Fruit fly (Drosophila melanogaster): Measurements from ENCODE around the gene tal-1A.

Gene tal-1A

DNA sequence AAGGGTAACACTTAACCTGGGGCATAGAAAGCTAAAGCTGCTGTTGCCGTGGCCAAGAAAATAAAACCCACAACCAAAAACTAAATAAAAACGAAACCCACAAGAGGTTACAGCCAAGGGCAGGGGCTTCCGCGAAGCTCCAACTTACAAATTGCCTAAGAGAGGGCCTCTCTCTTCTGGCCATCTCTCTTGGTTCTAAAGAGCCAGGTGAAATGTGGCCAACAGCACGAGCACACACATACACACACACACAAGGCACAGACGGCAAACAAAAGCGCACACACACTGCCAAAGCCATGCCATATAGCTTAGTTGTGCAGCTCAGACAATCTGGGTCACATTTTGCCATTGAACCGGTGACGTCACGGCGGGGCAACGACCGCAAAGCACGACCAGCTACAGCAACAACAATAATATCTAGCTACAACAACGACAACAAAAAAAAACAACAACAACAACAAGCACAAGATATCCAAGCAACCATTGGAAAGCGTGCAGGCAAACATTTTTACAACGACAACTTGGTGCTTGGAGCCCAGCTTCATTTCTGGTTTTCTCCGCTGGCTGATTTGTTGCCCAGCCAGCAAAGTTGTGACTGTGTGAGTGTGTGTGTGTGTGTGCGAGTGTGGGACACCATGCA, 16.2 kb upstream of the tal-1A start:
- no peak for TF ChIP-seq CG17806 (tag; optimal IDR thresholded peaks at IDR 0.05)
- TF ChIP-seq EcR (GFP tag; optimal IDR thresholded peaks at IDR 0.05), result peak; percentile 97

DNA sequence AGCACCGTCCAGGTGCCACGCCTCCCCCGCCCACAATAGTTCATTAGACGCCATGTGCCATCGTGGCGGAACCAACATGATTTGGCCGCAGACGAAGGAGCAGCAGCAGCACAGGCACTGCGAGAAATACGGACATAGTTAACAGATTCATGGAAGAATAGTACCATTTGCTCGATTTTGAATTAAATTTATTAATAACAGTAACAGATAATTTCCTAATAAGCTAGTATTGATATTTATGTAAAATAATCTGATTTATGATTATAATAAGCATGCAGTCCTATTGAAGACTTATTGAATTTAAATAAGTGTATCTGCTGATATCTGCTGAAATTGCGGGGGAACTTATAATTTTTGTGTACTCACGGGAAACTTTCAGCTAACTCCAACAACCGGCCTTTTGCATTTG, 15.6 kb upstream of the tal-1A start:
- TF ChIP-seq CG4496 (GFP tag; IDR thresholded peaks at IDR 0.05) (peak; percentile 70; the same call in 2 of the 3 replicates), rn (GFP tag; IDR thresholded peaks at IDR 0.05) (0 out of 2 replicates have a peak, but pooled peaks have one; percentile 15), CG12605 (GFP tag; IDR thresholded peaks at IDR 0.05) (no peak), Ets98B (GFP tag; IDR thresholded peaks at IDR 0.05) (peak; percentile 49; the same call in 1 of the 2 replicates), CG13204 (GFP tag; optimal IDR thresholded peaks at IDR 0.05) (no peak), CG8301 (tag; optimal IDR thresholded peaks at IDR 0.05) (peak; percentile 85), CG9948 (tag; optimal IDR thresholded peaks at IDR 0.05) (no peak), CG32121 (GFP tag; IDR thresholded peaks at IDR 0.05) (peak; percentile 52), Pif1B (GFP tag; optimal IDR thresholded peaks at IDR 0.05) (peak; percentile 12), D1 (tag; optimal IDR thresholded peaks at IDR 0.05) (no peak), CG14655 (GFP tag; optimal IDR thresholded peaks at IDR 0.05) (peak; percentile 88), Pif1A (GFP tag; optimal IDR thresholded peaks at IDR 0.05) (peak; percentile 41), fd96Ca (GFP tag; IDR thresholded peaks at IDR 0.05) (peak; percentile 67; the same call in 2 of the 3 replicates)

DNA sequence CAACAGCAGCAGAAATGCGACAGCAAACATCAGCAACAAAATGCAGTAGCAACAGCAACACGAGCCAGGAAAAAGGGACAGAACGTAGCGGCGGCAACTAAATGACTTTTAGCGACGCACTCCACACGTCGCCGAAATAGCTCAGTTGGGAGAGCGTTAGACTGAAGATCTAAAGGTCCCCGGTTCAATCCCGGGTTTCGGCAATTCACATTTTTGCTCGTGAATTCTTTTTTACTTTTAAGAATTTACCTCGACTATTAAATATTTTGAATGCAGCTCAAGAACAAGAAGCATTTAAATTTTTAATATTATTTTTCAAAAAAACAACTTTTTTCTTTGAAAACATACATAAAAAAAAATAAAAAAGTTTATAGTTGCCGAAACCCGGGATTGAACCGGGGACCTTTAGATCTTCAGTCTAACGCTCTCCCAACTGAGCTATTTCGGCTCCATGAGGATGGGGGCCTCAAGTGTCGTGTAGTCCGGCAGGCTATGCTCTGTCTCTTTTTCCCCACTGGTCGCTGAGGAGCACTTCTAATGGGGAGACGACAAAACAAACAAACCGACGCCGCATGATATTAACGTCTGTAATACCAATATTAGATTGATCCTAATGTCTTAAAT, 15.0 kb upstream of the tal-1A start:
- no peak for TF ChIP-seq CG4496 (GFP tag; IDR thresholded peaks at IDR 0.05)
- TF ChIP-seq CG15710 (tag; optimal IDR thresholded peaks at IDR 0.05), result no peak
- no peak for TF ChIP-seq Pif1A (GFP tag; optimal IDR thresholded peaks at IDR 0.05)
- TF ChIP-seq D1 (tag; optimal IDR thresholded peaks at IDR 0.05), result no peak
- TF ChIP-seq Snoo (tag; optimal IDR thresholded peaks at IDR 0.05), result no peak
- no peak for TF ChIP-seq rn (GFP tag; IDR thresholded peaks at IDR 0.05)
- TF ChIP-seq CG10348 (GFP tag; IDR thresholded peaks at IDR 0.05), result no peak
- no peak for TF ChIP-seq CG13204 (GFP tag; optimal IDR thresholded peaks at IDR 0.05)

DNA sequence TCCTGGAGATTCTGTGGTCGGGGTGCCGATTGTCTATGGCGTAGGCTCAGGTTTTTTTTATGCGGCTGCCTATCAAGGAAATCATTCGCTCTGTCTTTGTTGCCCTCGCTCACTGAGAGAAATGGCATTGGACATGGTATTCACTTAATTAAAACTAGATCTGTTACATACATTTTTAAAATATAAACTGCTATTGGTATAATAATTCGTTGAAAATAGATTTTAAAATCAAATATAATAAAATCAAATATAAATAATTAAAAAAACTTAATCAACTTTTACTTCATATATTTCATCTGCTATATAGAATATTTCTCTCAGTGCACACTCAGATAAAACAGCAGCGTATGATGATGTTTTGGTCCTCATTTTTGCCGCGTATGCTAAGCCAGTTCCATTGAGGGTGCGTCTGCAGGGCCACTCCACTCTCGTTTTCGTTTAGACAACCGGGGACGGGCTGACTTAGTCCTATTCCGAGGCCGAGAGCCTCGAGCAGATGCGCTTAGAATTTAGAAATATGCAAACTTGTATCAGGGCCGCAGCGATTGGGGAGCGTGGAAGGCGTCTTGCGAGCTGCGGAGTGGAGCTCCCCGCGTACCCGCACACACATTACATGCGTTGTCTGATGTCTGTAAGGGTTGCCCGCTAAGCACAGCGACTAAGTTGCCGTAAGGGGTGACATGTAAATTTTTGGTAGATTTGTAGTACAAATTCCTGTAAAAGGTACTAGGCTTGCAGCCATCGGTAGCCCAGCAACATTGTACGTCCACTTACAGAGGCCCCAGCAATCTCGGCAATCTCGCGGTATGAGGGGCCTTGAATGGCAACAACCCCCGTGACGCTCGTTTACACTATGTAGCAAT, 13.1 kb upstream of the tal-1A start:
- TF ChIP-seq Pif1B (GFP tag; optimal IDR thresholded peaks at IDR 0.05), result no peak
- peak; percentile 40 for TF ChIP-seq CG15710 (tag; optimal IDR thresholded peaks at IDR 0.05)
- TF ChIP-seq CG12605 (GFP tag; IDR thresholded peaks at IDR 0.05), result no peak
- TF ChIP-seq CG13204 (GFP tag; optimal IDR thresholded peaks at IDR 0.05), result no peak
- TF ChIP-seq CG34367 (tag; optimal IDR thresholded peaks at IDR 0.05), result no peak
- no peak for TF ChIP-seq Ets98B (GFP tag; IDR thresholded peaks at IDR 0.05)
- no peak for TF ChIP-seq fd96Ca (GFP tag; IDR thresholded peaks at IDR 0.05)
- no peak for TF ChIP-seq EcR (GFP tag; optimal IDR thresholded peaks at IDR 0.05)
- no peak for TF ChIP-seq gl (tag; optimal IDR thresholded peaks at IDR 0.05)
- no peak for TF ChIP-seq CG32121 (GFP tag; IDR thresholded peaks at IDR 0.05)
- TF ChIP-seq Pif1A (GFP tag; optimal IDR thresholded peaks at IDR 0.05), result no peak
- peak; percentile 7 for TF ChIP-seq CG8301 (tag; optimal IDR thresholded peaks at IDR 0.05)
- TF ChIP-seq CG17806 (tag; optimal IDR thresholded peaks at IDR 0.05), result peak; percentile 48
- TF ChIP-seq Snoo (tag; optimal IDR thresholded peaks at IDR 0.05), result peak; percentile 7
- no peak for TF ChIP-seq CG4496 (GFP tag; IDR thresholded peaks at IDR 0.05)
- no peak for TF ChIP-seq D1 (tag; optimal IDR thresholded peaks at IDR 0.05)
- TF ChIP-seq rn (GFP tag; IDR thresholded peaks at IDR 0.05), result no peak
- no peak for TF ChIP-seq CG10348 (GFP tag; IDR thresholded peaks at IDR 0.05)
- TF ChIP-seq CG14655 (GFP tag; optimal IDR thresholded peaks at IDR 0.05), result peak; percentile 46
- peak; percentile 46 for TF ChIP-seq CG9948 (tag; optimal IDR thresholded peaks at IDR 0.05)
- peak; percentile 65 for TF ChIP-seq CG8159 (tag; optimal IDR thresholded peaks at IDR 0.05)

DNA sequence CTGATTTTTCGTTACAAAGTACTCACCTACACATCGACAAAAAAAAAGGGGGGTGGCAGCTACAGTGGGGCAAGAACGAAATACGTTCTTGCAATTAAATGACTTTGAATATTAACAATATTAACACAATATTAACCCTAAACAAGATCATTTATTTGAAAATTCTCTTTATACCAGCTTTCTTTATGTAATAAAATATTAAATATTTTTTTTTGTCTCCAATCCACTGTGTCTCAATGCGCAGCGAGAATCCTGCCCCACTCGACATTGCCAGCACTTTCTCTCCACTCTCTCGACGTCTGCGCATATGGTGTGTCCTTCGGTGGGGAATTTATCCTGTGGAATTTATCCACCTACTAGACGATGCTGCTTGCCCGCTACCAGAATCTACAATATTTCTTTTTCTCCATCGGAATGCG, 12.5 kb upstream of the tal-1A start:
- TF ChIP-seq CG13204 (GFP tag; optimal IDR thresholded peaks at IDR 0.05) (peak; percentile 38), Pif1A (GFP tag; optimal IDR thresholded peaks at IDR 0.05) (peak; percentile 64), CG8159 (tag; optimal IDR thresholded peaks at IDR 0.05) (peak; percentile 81), CG12605 (GFP tag; IDR thresholded peaks at IDR 0.05) (peak; percentile 82; the same call in 1 of the 2 replicates), Ets98B (GFP tag; IDR thresholded peaks at IDR 0.05) (peak; percentile 89), CG9948 (tag; optimal IDR thresholded peaks at IDR 0.05) (peak; percentile 71), Snoo (tag; optimal IDR thresholded peaks at IDR 0.05) (peak; percentile 66), CG34367 (tag; optimal IDR thresholded peaks at IDR 0.05) (peak; percentile 53), CG10348 (GFP tag; IDR thresholded peaks at IDR 0.05) (peak; percentile 30; the same call in 1 of the 2 replicates), CG32121 (GFP tag; IDR thresholded peaks at IDR 0.05) (peak; percentile 89), D1 (tag; optimal IDR thresholded peaks at IDR 0.05) (no peak), CG8301 (tag; optimal IDR thresholded peaks at IDR 0.05) (peak; percentile 65), CG4496 (GFP tag; IDR thresholded peaks at IDR 0.05) (peak; percentile 93), CG15710 (tag; optimal IDR thresholded peaks at IDR 0.05) (peak; percentile 76), CG17806 (tag; optimal IDR thresholded peaks at IDR 0.05) (peak; percentile 78), rn (GFP tag; IDR thresholded peaks at IDR 0.05) (peak; percentile 66; the same call in 1 of the 2 replicates), Pif1B (GFP tag; optimal IDR thresholded peaks at IDR 0.05) (peak; percentile 68), gl (tag; optimal IDR thresholded peaks at IDR 0.05) (peak; percentile 25), fd96Ca (GFP tag; IDR thresholded peaks at IDR 0.05) (peak; percentile 85), CG14655 (GFP tag; optimal IDR thresholded peaks at IDR 0.05) (peak; percentile 77), EcR (GFP tag; optimal IDR thresholded peaks at IDR 0.05) (no peak)

Measured in whole organism, pupa.